Worm (Caenorhabditis elegans): ENCODE measurements around the gene dnj-16.
A peak's percentile ranks its signal among the peaks of the same experiment; 100 is the strongest.

dnj-16 gene

ce11 chrIII:4195306-4196008 lies 4.5 kb downstream of the dnj-16 start (continued):
- TF ChIP-seq Y53G8AR.9 (GFP tag; conservative IDR thresholded peaks at IDR 0.05) (peak; percentile 94), nhr-80 (tag; optimal IDR thresholded peaks at IDR 0.05) (peak; percentile 6), nfya-2 (GFP tag; IDR thresholded peaks at IDR 0.05) (no peak), lir-1 (GFP tag; conservative IDR thresholded peaks at IDR 0.05) (no peak), attf-5 (GFP tag; optimal IDR thresholded peaks at IDR 0.05) (peak; percentile 24), sdz-38 (tag; optimal IDR thresholded peaks at IDR 0.05) (no peak), lin-35 (GFP tag; optimal IDR thresholded peaks at IDR 0.05) (peak in 1 of 3 experiments; percentile 62), ccch-3 (GFP tag; optimal IDR thresholded peaks at IDR 0.05) (no peak), K11D2.4 (GFP tag; IDR thresholded peaks at IDR 0.05) (peak; percentile 73), nfyb-1 (GFP tag; IDR thresholded peaks at IDR 0.05) (peak; percentile 91), pha-4 (tag; optimal IDR thresholded peaks at IDR 0.05) (no peak), Y67H2A.10 (GFP tag; conservative IDR thresholded peaks at IDR 0.05) (no peak), ztf-18 (tag; optimal IDR thresholded peaks at IDR 0.05) (no peak), F22D6.2 (tag; optimal IDR thresholded peaks at IDR 0.05) (no peak), madf-6 (GFP tag; IDR thresholded peaks at IDR 0.05) (peak; percentile 66), ceh-79 (tag; optimal IDR thresholded peaks at IDR 0.05) (peak; percentile 33), snpc-3.4 (tag; optimal IDR thresholded peaks at IDR 0.05) (peak; percentile 76), F39B2.1 (GFP tag; IDR thresholded peaks at IDR 0.05) (no peak), somi-1 (GFP tag; optimal IDR thresholded peaks at IDR 0.05) (no peak), B0019.2 (GFP tag; conservative IDR thresholded peaks at IDR 0.05) (no peak), ztf-28 (GFP tag; IDR thresholded peaks at IDR 0.05) (no peak), him-1 (tag; optimal IDR thresholded peaks at IDR 0.05) (no peak), madf-3 (GFP tag; IDR thresholded peaks at IDR 0.05) (peak; percentile 56; the same call in 1 of the 2 replicates), F49E8.2 (tag; optimal IDR thresholded peaks at IDR 0.05; ENCODE audit: insufficient read depth) (no peak), nhr-90 (tag; optimal IDR thresholded peaks at IDR 0.05) (peak; percentile 59), tbx-9 (tag; optimal IDR thresholded peaks at IDR 0.05; ENCODE audit: borderline replicate concordance) (no peak), lin-40 (tag; optimal IDR thresholded peaks at IDR 0.05) (peak; percentile 57), ceh-100 (GFP tag; IDR thresholded peaks at IDR 0.05) (no peak; the same call in 1 of the 2 replicates), F52B5.7 (tag; optimal IDR thresholded peaks at IDR 0.05) (peak; percentile 46), lin-54 (GFP tag; optimal IDR thresholded peaks at IDR 0.05) (peak; percentile 54), die-1 (tag; optimal IDR thresholded peaks at IDR 0.05) (no peak), madf-8 (GFP tag; conservative IDR thresholded peaks at IDR 0.05) (no peak), hsf-1 (GFP tag; IDR thresholded peaks at IDR 0.05) (peak; percentile 30; the same call in 1 of the 2 replicates), fkh-3 (tag; optimal IDR thresholded peaks at IDR 0.05) (peak; percentile 80), attf-3 (GFP tag; conservative IDR thresholded peaks at IDR 0.05) (no peak), B0261.1 (tag; optimal IDR thresholded peaks at IDR 0.05) (peak; percentile 14), C06A6.2 (GFP tag; conservative IDR thresholded peaks at IDR 0.05) (peak; percentile 58; the same call in 1 of the 2 replicates)

- TF ChIP-seq ztf-6 (GFP tag; IDR thresholded peaks at IDR 0.05), result 0 out of 2 replicates have a peak, but pooled peaks have one; percentile 13
- peak; percentile 11 for TF ChIP-seq ZK185.1 (tag; optimal IDR thresholded peaks at IDR 0.05; ENCODE audit: poor library complexity, severe bottlenecking)
- TF ChIP-seq efl-1 (GFP tag; optimal IDR thresholded peaks at IDR 0.05), result peak; percentile 57
- peak; percentile 19 for TF ChIP-seq ceh-27 (GFP tag; optimal IDR thresholded peaks at IDR 0.05)
- no peak for TF ChIP-seq egrh-3 (GFP tag; IDR thresholded peaks at IDR 0.05)
- no peak for TF ChIP-seq madf-6 (GFP tag; IDR thresholded peaks at IDR 0.05)
- 0 out of 2 replicates have a peak, but pooled peaks have one; percentile 14 for TF ChIP-seq Y67H2A.10 (GFP tag; conservative IDR thresholded peaks at IDR 0.05)
- TF ChIP-seq mxl-1 (tag; optimal IDR thresholded peaks at IDR 0.05), result no peak
- TF ChIP-seq lin-35 (GFP tag; optimal IDR thresholded peaks at IDR 0.05), result peak in 1 of 3 experiments; percentile 23
- TF ChIP-seq mcd-1 (GFP tag; IDR thresholded peaks at IDR 0.05), result 0 out of 2 replicates have a peak, but pooled peaks have one; percentile 25
- no peak for TF ChIP-seq cebp-1 (GFP tag; IDR thresholded peaks at IDR 0.05)
- TF ChIP-seq cebp-1 (tag; optimal IDR thresholded peaks at IDR 0.05), result peak; percentile 45
- TF ChIP-seq B0035.1 (tag; optimal IDR thresholded peaks at IDR 0.05), result no peak
Measured at ce11 chrIII:4196301-4196987, 5.5 kb downstream of the dnj-16 start.
